Fruit fly (Drosophila melanogaster): ENCODE results near the gene PolD1.

The PolD1 gene

dm6 chr3L:16024276-16025019 lies 36.8 kb upstream of the PolD1 start (continued):
- peak; percentile 31 for TF ChIP-seq Oli (tag; optimal IDR thresholded peaks at IDR 0.05)

- TF ChIP-seq cas (GFP tag; IDR thresholded peaks at IDR 0.05) = no peak
- peak; percentile 34; the same call in 1 of the 2 replicates for TF ChIP-seq CG32532 (GFP tag; IDR thresholded peaks at IDR 0.05)
- peak; percentile 40 for TF ChIP-seq kah (GFP tag; optimal IDR thresholded peaks at IDR 0.05)
- TF ChIP-seq Bgb (GFP tag; IDR thresholded peaks at IDR 0.05; ENCODE audit: partially characterized antibody) = peak; percentile 57; the same call in 1 of the 2 replicates
- TF ChIP-seq CG11456 (GFP tag; IDR thresholded peaks at IDR 0.05) = 0 out of 3 replicates have a peak, but pooled peaks have one; percentile 30
- peak; percentile 43 for TF ChIP-seq CG4360 (GFP tag; IDR thresholded peaks at IDR 0.05)
- TF ChIP-seq oc (tag; optimal IDR thresholded peaks at IDR 0.05) = peak; percentile 34
- no peak for TF ChIP-seq TFAM (GFP tag; optimal IDR thresholded peaks at IDR 0.05)
- peak in 1 of 3 experiments; percentile 63 for TF ChIP-seq Stat92E (GFP tag; optimal IDR thresholded peaks at IDR 0.05)
- TF ChIP-seq sens (GFP tag) = peak; percentile 84
- TF ChIP-seq ssp (GFP tag; IDR thresholded peaks at IDR 0.05) = no peak
- TF ChIP-seq knrl (GFP tag; IDR thresholded peaks at IDR 0.05; ENCODE audit: partially characterized antibody) = peak; percentile 43; the same call in 2 of the 3 replicates
- TF ChIP-seq CG42726 (GFP tag; IDR thresholded peaks at IDR 0.05; ENCODE audit: partially characterized antibody) = 0 out of 2 replicates have a peak, but pooled peaks have one; percentile 7
- peak; percentile 11 for TF ChIP-seq Mes4 (GFP tag; optimal IDR thresholded peaks at IDR 0.05)
- TF ChIP-seq CG13287 (GFP tag; IDR thresholded peaks at IDR 0.05; ENCODE audit: partially characterized antibody) = peak; percentile 15; the same call in 1 of the 2 replicates
- peak; percentile 40; the same call in 1 of the 3 replicates for TF ChIP-seq ci (GFP tag; IDR thresholded peaks at IDR 0.05)
- peak; percentile 87 for TF ChIP-seq Jarid2 (GFP tag; optimal IDR thresholded peaks at IDR 0.05)
- TF ChIP-seq cg (GFP tag; optimal IDR thresholded peaks at IDR 0.05) = peak; percentile 33
- TF ChIP-seq amos (GFP tag; IDR thresholded peaks at IDR 0.05; ENCODE audit: partially characterized antibody) = peak; percentile 38; the same call in 1 of the 2 replicates
- TF ChIP-seq sob (GFP tag; IDR thresholded peaks at IDR 0.05) = 0 out of 2 replicates have a peak, but pooled peaks have one; percentile 11
- TF ChIP-seq chm (GFP tag; IDR thresholded peaks at IDR 0.05) = 0 out of 2 replicates have a peak, but pooled peaks have one; percentile 37
- TF ChIP-seq CG2712 (tag; optimal IDR thresholded peaks at IDR 0.05) = peak; percentile 9
- 0 out of 2 replicates have a peak, but pooled peaks have one; percentile 37 for TF ChIP-seq CG11247 (GFP tag; IDR thresholded peaks at IDR 0.05)
- TF ChIP-seq CG14710 (tag; optimal IDR thresholded peaks at IDR 0.05) = no peak
- no peak for TF ChIP-seq CG13894 (tag; optimal IDR thresholded peaks at IDR 0.05)
- TF ChIP-seq sd (tag; optimal IDR thresholded peaks at IDR 0.05) = peak; percentile 0
- 0 out of 3 replicates have a peak, but pooled peaks have one; percentile 41 for TF ChIP-seq zfh1 (GFP tag; IDR thresholded peaks at IDR 0.05)
- no peak for TF ChIP-seq NC2α (GFP tag; optimal IDR thresholded peaks at IDR 0.05)
- TF ChIP-seq Ets65A (GFP tag) = peak; percentile 92
- TF ChIP-seq grn (GFP tag; optimal IDR thresholded peaks at IDR 0.05) = peak; percentile 27
- peak; percentile 11 for TF ChIP-seq CG16863 (GFP tag; optimal IDR thresholded peaks at IDR 0.05)
- peak in 1 of 2 experiments; percentile 27 for TF ChIP-seq pan (optimal IDR thresholded peaks at IDR 0.05)
- peak in 1 of 2 experiments; percentile 30 for TF ChIP-seq pan (GFP tag; optimal IDR thresholded peaks at IDR 0.05 in 1 of 2, IDR thresholded peaks at IDR 0.05 in 1 of 2)
- no peak for TF ChIP-seq CG4707 (GFP tag; optimal IDR thresholded peaks at IDR 0.05)
- no peak for TF ChIP-seq CG9797 (GFP tag; optimal IDR thresholded peaks at IDR 0.05)
- TF ChIP-seq kni (GFP tag; optimal IDR thresholded peaks at IDR 0.05) = peak; percentile 34
- no peak for TF ChIP-seq prd (optimal IDR thresholded peaks at IDR 0.05)
- TF ChIP-seq prd (GFP tag; IDR thresholded peaks at IDR 0.05) = peak; percentile 9; the same call in 1 of the 3 replicates
- peak; percentile 28; the same call in 1 of the 2 replicates for TF ChIP-seq ato (GFP tag; IDR thresholded peaks at IDR 0.05; ENCODE audit: partially characterized antibody)
- TF ChIP-seq ac (GFP tag; optimal IDR thresholded peaks at IDR 0.05) = peak; percentile 3
- 0 out of 2 replicates have a peak, but pooled peaks have one; percentile 11 for TF ChIP-seq CG14441 (GFP tag; IDR thresholded peaks at IDR 0.05)
- TF ChIP-seq chinmo (GFP tag; IDR thresholded peaks at IDR 0.05; ENCODE audit: partially characterized antibody) = 0 out of 4 replicates have a peak, but pooled peaks have one; percentile 70
- peak; percentile 41; the same call in 1 of the 2 replicates for TF ChIP-seq rib (GFP tag; IDR thresholded peaks at IDR 0.05)
Observed at dm6 chr3L:16023020-16023648, 35.5 kb upstream of the PolD1 start, which contains the start of gene Notum. TSS of gene Notum (plus strand) at chr3L:16023480.
